Worm (Caenorhabditis elegans): ENCODE results near the gene F44B9.2.

F44B9.2 gene

DNA sequence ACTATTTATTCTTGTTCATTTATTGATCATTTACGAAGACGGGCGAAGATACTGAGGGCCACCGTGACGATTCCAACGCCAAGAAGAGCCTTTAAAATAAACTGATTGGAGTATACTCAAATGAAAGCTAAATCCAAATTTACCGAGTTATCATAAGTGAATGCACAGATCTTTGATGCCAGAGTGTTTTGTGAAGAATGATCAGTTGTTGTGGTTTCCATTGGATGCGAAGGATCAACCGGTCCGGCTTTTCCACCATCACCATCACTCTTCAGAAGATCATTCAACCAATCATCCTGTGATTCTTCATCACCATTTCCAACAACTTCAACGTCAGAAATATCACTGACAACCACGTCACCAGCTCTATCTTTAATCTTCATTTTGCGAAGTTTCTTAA is 45.0 kb upstream of the F44B9.2 start:
- TF ChIP-seq ceh-19 (GFP tag; optimal IDR thresholded peaks at IDR 0.05) (no peak), ceh-31 (tag; optimal IDR thresholded peaks at IDR 0.05) (no peak), sox-2 (GFP tag; IDR thresholded peaks at IDR 0.05) (no peak), ref-2 (tag; optimal IDR thresholded peaks at IDR 0.05) (no peak), nfya-1 (tag; optimal IDR thresholded peaks at IDR 0.05) (no peak), elt-2 (tag; optimal IDR thresholded peaks at IDR 0.05) (no peak), lin-11 (tag; optimal IDR thresholded peaks at IDR 0.05) (no peak), unc-86 (tag; optimal IDR thresholded peaks at IDR 0.05) (no peak), sox-4 (tag; optimal IDR thresholded peaks at IDR 0.05) (no peak), F13H6.1 (tag; optimal IDR thresholded peaks at IDR 0.05) (no peak), pat-9 (tag; optimal IDR thresholded peaks at IDR 0.05) (no peak), ceh-45 (GFP tag; IDR thresholded peaks at IDR 0.05) (no peak)

DNA sequence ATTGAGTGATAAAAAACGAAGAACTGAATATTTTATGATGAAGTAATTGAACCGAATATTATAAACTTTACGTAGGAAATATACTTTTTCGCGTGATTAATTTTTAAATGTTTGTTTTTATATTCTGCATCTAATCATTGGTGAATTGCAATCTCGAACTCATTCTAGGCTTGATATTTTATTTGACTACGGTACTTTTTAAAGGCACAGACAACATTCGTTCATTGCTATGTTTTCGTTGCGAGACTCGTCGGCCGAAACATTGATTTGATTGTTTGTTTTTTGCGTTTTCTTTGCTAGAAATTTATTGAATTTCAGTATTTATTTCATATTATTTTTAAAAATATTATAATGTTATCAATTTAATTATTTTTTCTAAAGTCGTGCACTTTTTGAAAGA is 44.5 kb upstream of the F44B9.2 start, which contains the start of gene C06G4.4:
C06G4.4 (minus strand) TSS at position 36 of the 400 bp plus-strand sequence.
- TF ChIP-seq ceh-6 (GFP tag; optimal IDR thresholded peaks at IDR 0.05) (no peak), mec-3 (tag; optimal IDR thresholded peaks at IDR 0.05; ENCODE audit: borderline replicate concordance) (no peak), ceh-34 (tag; optimal IDR thresholded peaks at IDR 0.05) (no peak), K02D7.2 (tag; optimal IDR thresholded peaks at IDR 0.05) (no peak), ets-4 (tag; optimal IDR thresholded peaks at IDR 0.05) (no peak), pha-2 (tag; optimal IDR thresholded peaks at IDR 0.05) (no peak), C38D4.7 (GFP tag; optimal IDR thresholded peaks at IDR 0.05) (no peak), pha-4 (tag; optimal IDR thresholded peaks at IDR 0.05) (no peak), sox-2 (GFP tag; IDR thresholded peaks at IDR 0.05) (no peak), pax-1 (tag; optimal IDR thresholded peaks at IDR 0.05) (no peak), dve-1 (tag; optimal IDR thresholded peaks at IDR 0.05) (no peak), lim-6 (tag; optimal IDR thresholded peaks at IDR 0.05) (no peak)

DNA sequence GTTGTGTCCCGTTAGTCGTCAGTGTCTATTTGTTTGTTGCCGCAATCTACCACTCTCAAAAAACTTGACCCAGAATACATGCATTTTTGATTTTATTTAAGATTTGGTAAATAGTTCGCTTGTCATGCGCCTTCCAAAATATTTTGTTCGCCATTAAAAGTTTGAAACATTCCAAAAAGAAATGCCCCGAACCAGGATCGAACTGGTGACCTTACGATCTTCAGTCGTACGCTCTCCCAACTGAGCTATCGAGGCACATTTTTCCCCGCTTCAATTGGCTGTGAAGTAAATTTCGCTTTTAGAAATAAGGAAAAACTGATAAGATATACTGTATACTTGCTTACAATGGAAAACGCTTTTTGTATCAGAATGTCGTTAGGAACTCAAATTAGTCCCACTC is 44.0 kb upstream of the F44B9.2 start:
- TF ChIP-seq pqm-1 (tag; optimal IDR thresholded peaks at IDR 0.05), result no peak
- no peak for TF ChIP-seq pag-3 (tag; optimal IDR thresholded peaks at IDR 0.05; ENCODE audit: borderline replicate concordance)
- TF ChIP-seq nhr-11 (tag; optimal IDR thresholded peaks at IDR 0.05), result no peak
- no peak for TF ChIP-seq C38D4.7 (GFP tag; optimal IDR thresholded peaks at IDR 0.05)
- TF ChIP-seq ceh-48 (tag; optimal IDR thresholded peaks at IDR 0.05), result no peak
- TF ChIP-seq pat-9 (tag; optimal IDR thresholded peaks at IDR 0.05), result no peak
- TF ChIP-seq ztf-16 (tag; optimal IDR thresholded peaks at IDR 0.05), result no peak
- TF ChIP-seq ets-4 (tag; optimal IDR thresholded peaks at IDR 0.05), result no peak
- TF ChIP-seq lim-6 (tag; optimal IDR thresholded peaks at IDR 0.05), result no peak
- no peak for TF ChIP-seq Y22D7AL.16 (tag; optimal IDR thresholded peaks at IDR 0.05)
- no peak for TF ChIP-seq che-1 (tag; optimal IDR thresholded peaks at IDR 0.05)
- no peak for TF ChIP-seq ceh-6 (GFP tag; optimal IDR thresholded peaks at IDR 0.05)
- no peak for TF ChIP-seq fax-1 (tag; optimal IDR thresholded peaks at IDR 0.05)
- TF ChIP-seq ttx-3 (tag; optimal IDR thresholded peaks at IDR 0.05), result no peak

DNA sequence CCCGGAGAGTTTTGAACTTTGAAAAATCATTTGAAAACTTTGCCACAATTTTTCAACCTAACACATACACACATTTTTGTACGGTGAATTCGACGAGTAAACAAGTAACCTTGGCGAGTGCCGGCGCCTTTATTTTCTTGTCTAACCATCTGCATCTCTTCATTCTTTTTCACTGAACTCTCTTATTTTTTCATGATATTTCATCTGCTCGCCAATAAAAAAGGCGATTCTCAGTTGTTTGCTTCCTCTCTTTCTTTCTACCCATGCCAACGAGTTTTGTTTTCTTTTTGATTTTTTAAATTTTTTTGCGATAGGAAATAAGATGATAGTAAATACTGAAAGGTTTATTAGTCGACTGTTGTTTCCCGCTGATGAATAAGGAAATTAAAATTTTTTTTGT is 43.5 kb upstream of the F44B9.2 start:
- TF ChIP-seq tbx-7 (tag; optimal IDR thresholded peaks at IDR 0.05) (no peak), C08G9.2 (tag; optimal IDR thresholded peaks at IDR 0.05) (no peak), syd-9 (tag; optimal IDR thresholded peaks at IDR 0.05) (no peak), ceh-31 (tag; optimal IDR thresholded peaks at IDR 0.05) (no peak)

DNA sequence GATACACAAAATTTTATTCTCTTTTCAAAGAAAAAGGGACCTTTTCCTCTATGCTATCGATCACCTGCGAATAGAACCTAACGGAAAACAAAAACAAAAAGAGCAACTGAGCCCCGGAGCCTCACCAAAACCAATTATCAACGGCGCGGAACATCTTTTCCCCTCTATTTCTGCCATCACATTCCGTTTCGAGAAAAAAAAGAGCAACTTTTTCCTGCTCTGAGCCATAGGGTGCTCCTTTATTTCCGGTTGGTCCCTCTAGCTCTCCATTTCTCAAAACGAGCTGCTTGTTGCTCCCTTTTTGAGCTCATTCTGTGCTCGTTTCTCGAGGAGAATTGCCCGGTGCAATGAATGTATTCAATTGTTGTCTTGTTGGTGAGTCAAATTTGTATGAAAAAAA is 42.6 kb upstream of the F44B9.2 start, which contains the start of gene clp-1:
clp-1 (plus strand) TSS at position 301 of the 400 bp plus-strand sequence.
- TF ChIP-seq unc-55 (GFP tag; optimal IDR thresholded peaks at IDR 0.05) (no peak), gmeb-2 (tag; optimal IDR thresholded peaks at IDR 0.05) (no peak), unc-86 (tag; optimal IDR thresholded peaks at IDR 0.05) (no peak), hlh-6 (tag; optimal IDR thresholded peaks at IDR 0.05) (no peak), T23F11.4 (GFP tag; optimal IDR thresholded peaks at IDR 0.05) (no peak), fkh-10 (GFP tag; optimal IDR thresholded peaks at IDR 0.05) (no peak), madf-2 (tag; optimal IDR thresholded peaks at IDR 0.05) (no peak), zip-5 (tag; optimal IDR thresholded peaks at IDR 0.05) (no peak), npax-4 (tag; optimal IDR thresholded peaks at IDR 0.05) (no peak), ceh-48 (tag; optimal IDR thresholded peaks at IDR 0.05) (no peak), pros-1 (tag; optimal IDR thresholded peaks at IDR 0.05) (no peak), unc-3 (GFP tag; conservative IDR thresholded peaks at IDR 0.05) (no peak), unc-3 (tag; optimal IDR thresholded peaks at IDR 0.05) (no peak), lim-6 (tag; optimal IDR thresholded peaks at IDR 0.05) (no peak), ceh-6 (GFP tag; optimal IDR thresholded peaks at IDR 0.05) (no peak), ceh-30 (tag; optimal IDR thresholded peaks at IDR 0.05) (no peak), pat-9 (tag; optimal IDR thresholded peaks at IDR 0.05) (no peak), C08G9.2 (tag; optimal IDR thresholded peaks at IDR 0.05) (no peak), tbx-7 (tag; optimal IDR thresholded peaks at IDR 0.05) (no peak), sox-2 (GFP tag; IDR thresholded peaks at IDR 0.05) (no peak)

Measured in whole organism, late embryonic.